Worm (Caenorhabditis elegans): ENCODE results near the gene ptr-8.
"Not testable (repeated sequence)": the region's sequence is repeated elsewhere in the genome, so short reads cannot be mapped to it uniquely, and the experiment has no call there.

ptr-8 gene

ce11 chrII:10880625-10881024, 8.5 kb upstream of the ptr-8 start, which contains the start of gene lurp-1:
TSS of gene lurp-1 (plus strand) at chrII:10880925.
- TF ChIP-seq tab-1 (GFP tag; IDR thresholded peaks at IDR 0.05) (no peak), med-1 (GFP tag; optimal IDR thresholded peaks at IDR 0.05; ENCODE audit: insufficient read depth) (no peak), T22C8.4 (GFP tag; IDR thresholded peaks at IDR 0.05) (no peak), ref-1 (GFP tag; conservative IDR thresholded peaks at IDR 0.05) (no peak), ztf-23 (GFP tag; IDR thresholded peaks at IDR 0.05) (no peak), klf-2 (GFP tag; conservative IDR thresholded peaks at IDR 0.05) (no peak), ztf-29 (GFP tag; IDR thresholded peaks at IDR 0.05) (no peak), cog-1 (tag; optimal IDR thresholded peaks at IDR 0.05) (no peak), flt-1 (GFP tag; IDR thresholded peaks at IDR 0.05) (no peak)

DNA sequence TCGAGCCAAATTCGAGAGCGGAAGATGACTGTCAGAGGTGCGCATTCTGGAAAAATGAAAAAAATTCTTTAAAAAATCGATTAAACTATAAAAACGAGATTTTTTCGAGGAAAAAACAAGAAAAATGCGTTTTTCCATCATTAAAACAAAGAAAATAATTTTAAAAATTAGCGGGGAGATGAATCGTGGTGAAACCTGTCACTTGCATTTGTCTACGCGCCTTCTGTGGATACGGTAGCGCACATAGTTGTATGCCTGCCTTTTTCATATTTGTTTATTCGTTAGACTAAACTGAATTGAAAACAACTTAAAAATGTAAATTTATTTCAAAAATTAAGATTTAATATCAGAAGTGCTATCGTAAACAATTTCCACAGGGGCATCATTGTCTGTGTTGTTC, 4.7 kb upstream of the ptr-8 start, which contains the start of gene egg-3:
Gene egg-3, minus strand, starts transcription at position 46 of the 400 bp plus-strand sequence.
- TF ChIP-seq ztf-29 (GFP tag; IDR thresholded peaks at IDR 0.05) = no peak
- TF ChIP-seq klf-2 (GFP tag; conservative IDR thresholded peaks at IDR 0.05) = no peak
- TF ChIP-seq ref-1 (GFP tag; conservative IDR thresholded peaks at IDR 0.05) = no peak
- no peak for TF ChIP-seq ztf-23 (GFP tag; IDR thresholded peaks at IDR 0.05)
- no peak for TF ChIP-seq med-1 (GFP tag; optimal IDR thresholded peaks at IDR 0.05; ENCODE audit: insufficient read depth)

- TF ChIP-seq klf-2 (GFP tag; conservative IDR thresholded peaks at IDR 0.05) (no peak), med-1 (GFP tag; optimal IDR thresholded peaks at IDR 0.05; ENCODE audit: insufficient read depth) (no peak), tab-1 (GFP tag; IDR thresholded peaks at IDR 0.05) (no peak), ztf-29 (GFP tag; IDR thresholded peaks at IDR 0.05) (no peak), ref-1 (GFP tag; conservative IDR thresholded peaks at IDR 0.05) (no peak), T22C8.4 (GFP tag; IDR thresholded peaks at IDR 0.05) (no peak), ztf-23 (GFP tag; IDR thresholded peaks at IDR 0.05) (no peak), flt-1 (GFP tag; IDR thresholded peaks at IDR 0.05) (no peak), cog-1 (tag; optimal IDR thresholded peaks at IDR 0.05) (no peak)
These were observed 3.8 kb upstream of the ptr-8 start for ce11 chrII:10885250-10885649.

DNA sequence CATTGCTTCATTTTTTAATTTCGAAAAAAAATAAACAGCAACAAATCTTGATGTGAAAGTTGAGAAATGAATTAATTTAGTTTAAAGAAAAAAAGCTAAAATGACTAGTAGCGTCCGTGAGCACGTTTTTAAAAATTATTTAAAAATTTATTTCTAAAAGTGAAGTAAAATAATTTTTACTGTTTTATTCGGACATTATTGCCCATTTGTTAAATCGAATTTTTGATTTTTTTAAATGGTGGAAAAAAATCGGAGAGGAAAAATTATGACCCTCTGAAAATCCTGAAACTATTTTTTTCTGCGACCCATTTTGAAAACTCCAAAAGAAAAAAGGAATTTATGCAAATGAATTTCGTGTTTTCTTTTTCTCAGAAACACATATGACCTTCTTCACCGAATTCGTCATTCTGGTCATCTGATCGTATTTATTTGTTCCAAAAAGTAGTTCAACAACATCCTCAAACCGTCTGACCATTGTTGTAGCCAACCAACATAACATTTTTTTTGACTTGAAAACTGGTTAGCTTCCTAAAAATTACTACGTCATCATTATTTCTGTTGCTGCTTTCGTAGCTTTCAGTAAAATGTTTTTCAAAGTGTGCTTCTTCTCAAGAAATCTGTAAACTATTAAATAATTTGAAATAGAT, 3.1 kb upstream of the ptr-8 start, which contains the start of gene F44F4.3:
Gene F44F4.3, minus strand, starts transcription at position 51 of the 647 bp plus-strand sequence.
- TF ChIP-seq klf-2 (GFP tag; conservative IDR thresholded peaks at IDR 0.05) (no peak), ref-1 (GFP tag; conservative IDR thresholded peaks at IDR 0.05) (no peak), ztf-29 (GFP tag; IDR thresholded peaks at IDR 0.05) (no peak), T22C8.4 (GFP tag; IDR thresholded peaks at IDR 0.05) (no peak), tab-1 (GFP tag; IDR thresholded peaks at IDR 0.05) (no peak), ztf-23 (GFP tag; IDR thresholded peaks at IDR 0.05) (no peak), flt-1 (GFP tag; IDR thresholded peaks at IDR 0.05) (no peak), cog-1 (tag; optimal IDR thresholded peaks at IDR 0.05) (no peak), med-1 (GFP tag; optimal IDR thresholded peaks at IDR 0.05; ENCODE audit: insufficient read depth) (no peak)

DNA sequence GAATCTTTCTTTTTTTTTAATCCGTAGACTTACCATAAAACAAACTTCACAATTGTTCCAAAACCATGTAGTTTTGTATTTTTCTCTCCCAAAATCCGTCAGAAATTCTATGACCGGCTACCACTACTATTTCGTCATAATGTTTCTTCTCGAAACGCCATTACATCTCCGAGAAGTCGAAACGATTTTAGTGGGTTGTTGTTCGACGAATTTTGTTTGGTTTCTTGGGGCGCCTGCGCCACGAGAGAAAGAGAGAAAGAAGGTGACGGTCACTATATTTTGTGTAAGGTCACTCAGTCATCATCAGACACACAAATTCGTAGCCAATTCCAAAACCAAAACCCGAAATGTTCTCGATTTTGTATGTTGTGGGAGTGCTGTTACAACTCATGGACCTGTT, 2.0 kb upstream of the ptr-8 start:
- TF ChIP-seq med-1 (GFP tag; optimal IDR thresholded peaks at IDR 0.05; ENCODE audit: insufficient read depth) = no peak
- no peak for TF ChIP-seq ztf-23 (GFP tag; IDR thresholded peaks at IDR 0.05)
- TF ChIP-seq klf-2 (GFP tag; conservative IDR thresholded peaks at IDR 0.05) = no peak
- no peak for TF ChIP-seq T22C8.4 (GFP tag; IDR thresholded peaks at IDR 0.05)

DNA sequence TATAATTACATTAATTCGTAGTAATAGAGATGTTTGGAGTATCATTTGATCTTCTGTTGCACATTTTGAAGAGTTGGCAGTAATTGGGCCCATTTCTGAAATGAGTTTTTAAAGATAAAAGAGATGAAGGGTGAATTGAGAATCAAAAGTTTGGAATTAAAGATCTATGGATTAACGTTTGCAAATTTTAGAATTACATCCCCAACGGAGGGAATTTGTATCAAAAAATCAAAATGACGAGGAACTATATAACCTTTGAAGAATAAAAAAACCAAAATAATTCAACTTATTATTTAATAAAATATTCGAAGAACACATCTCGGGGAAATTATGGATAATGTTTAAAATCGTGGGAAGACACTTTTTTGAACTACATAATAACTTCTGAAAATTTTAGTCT, 5.9 kb downstream of the ptr-8 start, which contains the start of gene sra-10:
Gene sra-10, minus strand, starts transcription at position 101 of the 400 bp plus-strand sequence.
- TF ChIP-seq med-1 (GFP tag; optimal IDR thresholded peaks at IDR 0.05; ENCODE audit: insufficient read depth) (no peak), ref-1 (GFP tag; conservative IDR thresholded peaks at IDR 0.05) (no peak), tab-1 (GFP tag; IDR thresholded peaks at IDR 0.05) (no peak), klf-2 (GFP tag; conservative IDR thresholded peaks at IDR 0.05) (no peak), cog-1 (tag; optimal IDR thresholded peaks at IDR 0.05) (no peak), ztf-29 (GFP tag; IDR thresholded peaks at IDR 0.05) (no peak)

ce11 chrII:10895959-10896358, 6.9 kb downstream of the ptr-8 start:
- TF ChIP-seq ztf-29 (GFP tag; IDR thresholded peaks at IDR 0.05) = no peak
- TF ChIP-seq T22C8.4 (GFP tag; IDR thresholded peaks at IDR 0.05) = no peak
- no peak for TF ChIP-seq flt-1 (GFP tag; IDR thresholded peaks at IDR 0.05)

DNA sequence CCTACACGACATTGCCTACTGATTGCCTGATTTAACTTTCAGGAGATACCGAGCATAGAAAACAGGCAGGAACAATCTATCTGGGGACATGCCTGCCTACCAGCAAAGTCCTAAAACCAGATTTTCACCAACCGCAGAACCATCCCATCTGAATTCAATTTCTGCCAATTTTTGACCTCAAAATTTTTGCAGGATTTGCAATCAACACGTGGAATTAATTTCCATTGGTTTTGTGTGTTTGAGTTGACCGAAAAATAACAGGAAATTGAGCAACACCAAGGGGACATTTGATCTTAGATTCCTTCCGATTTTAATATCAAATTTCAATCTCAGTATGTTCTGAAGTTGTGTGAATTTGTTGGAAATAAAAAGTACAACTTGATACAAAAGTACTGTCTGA, 9.9 kb downstream of the ptr-8 start:
- no peak for TF ChIP-seq klf-2 (GFP tag; conservative IDR thresholded peaks at IDR 0.05)
- TF ChIP-seq ref-1 (GFP tag; conservative IDR thresholded peaks at IDR 0.05) = no peak
- no peak for TF ChIP-seq T22C8.4 (GFP tag; IDR thresholded peaks at IDR 0.05)
- no peak for TF ChIP-seq ztf-23 (GFP tag; IDR thresholded peaks at IDR 0.05)
- TF ChIP-seq flt-1 (GFP tag; IDR thresholded peaks at IDR 0.05) = no peak
- no peak for TF ChIP-seq med-1 (GFP tag; optimal IDR thresholded peaks at IDR 0.05; ENCODE audit: insufficient read depth)
- TF ChIP-seq tab-1 (GFP tag; IDR thresholded peaks at IDR 0.05) = no peak
- no peak for TF ChIP-seq cog-1 (tag; optimal IDR thresholded peaks at IDR 0.05)
- TF ChIP-seq ztf-29 (GFP tag; IDR thresholded peaks at IDR 0.05) = no peak

ce11 chrII:10902104-10902503, 13.0 kb downstream of the ptr-8 start, which contains the start of gene gly-1:
TSS of gene gly-1 (minus strand) at chrII:10902204.
- no peak for TF ChIP-seq ztf-23 (GFP tag; IDR thresholded peaks at IDR 0.05)
- no peak for TF ChIP-seq med-1 (GFP tag; optimal IDR thresholded peaks at IDR 0.05; ENCODE audit: insufficient read depth)
- TF ChIP-seq klf-2 (GFP tag; conservative IDR thresholded peaks at IDR 0.05) = no peak
- TF ChIP-seq flt-1 (GFP tag; IDR thresholded peaks at IDR 0.05) = no peak
- TF ChIP-seq ref-1 (GFP tag; conservative IDR thresholded peaks at IDR 0.05) = no peak
- no peak for TF ChIP-seq tab-1 (GFP tag; IDR thresholded peaks at IDR 0.05)
- no peak for TF ChIP-seq cog-1 (tag; optimal IDR thresholded peaks at IDR 0.05)
- TF ChIP-seq T22C8.4 (GFP tag; IDR thresholded peaks at IDR 0.05) = no peak
- no peak for TF ChIP-seq ztf-29 (GFP tag; IDR thresholded peaks at IDR 0.05)

ce11 chrII:10904379-10904778, 15.3 kb downstream of the ptr-8 start, which contains the start of gene sra-12:
TSS of gene sra-12 (minus strand) at chrII:10904479.
- not testable (repeated sequence) for TF ChIP-seq ztf-29 (GFP tag; IDR thresholded peaks at IDR 0.05); T22C8.4 (GFP tag; IDR thresholded peaks at IDR 0.05); med-1 (GFP tag; optimal IDR thresholded peaks at IDR 0.05; ENCODE audit: insufficient read depth)

Data from whole organism, midembryonic.